Fruit fly (Drosophila melanogaster) whole organism, adult: ENCODE measurements around the gene CG14340.

Source experiments
- CG11617 ChIP-seq: fragments of 200-800 bp; sonication (Bioruptor generic); optimal IDR thresholded peaks from 2 replicates; lab custom pipeline; 2017; ENCODE audit warnings: mild to moderate bottlenecking, missing biosample characterization, missing genetic modification reagents, missing genetic modification characterization
- CG12768 ChIP-seq: fragments of 200-800 bp; sonication (Bioruptor generic); optimal IDR thresholded peaks from 2 replicates; lab custom pipeline; 2017; ENCODE audit warnings: missing biosample characterization, missing genetic modification characterization, mild to moderate bottlenecking, moderate library complexity, missing genetic modification reagents
- CG14711 ChIP-seq: fragments of 200-800 bp; sonication (Bioruptor generic); optimal IDR thresholded peaks from 2 replicates; lab custom pipeline; 2018; ENCODE audit warnings: missing biosample characterization, mild to moderate bottlenecking, missing genetic modification characterization, moderate library complexity
- CG5204 ChIP-seq: fragments of 200-800 bp; sonication (Bioruptor generic); optimal IDR thresholded peaks from 2 replicates; lab custom pipeline; 2016; ENCODE audit warnings: missing biosample characterization, missing genetic modification characterization
- Clk ChIP-seq: fragments of 200-800 bp; sonication (Bioruptor generic); optimal IDR thresholded peaks from 2 replicates; lab custom pipeline; 2017; ENCODE audit warnings: missing biosample characterization, missing genetic modification characterization
- Hr96 ChIP-seq: fragments of 200-800 bp; sonication (Bioruptor generic); optimal IDR thresholded peaks from 2 replicates; lab custom pipeline; 2016; ENCODE audit warnings: missing biosample characterization, missing genetic modification characterization
- Mnt ChIP-seq: fragments of 200-800 bp; sonication (Bioruptor generic); optimal IDR thresholded peaks from 2 replicates; lab custom pipeline; 2016; ENCODE audit warnings: missing biosample characterization, mild to moderate bottlenecking, missing genetic modification characterization
- bab1 ChIP-seq: fragments of 200-800 bp; sonication (Bioruptor generic); optimal IDR thresholded peaks from 3 replicates; lab custom pipeline; 2019; ENCODE audit warnings: missing biosample characterization, mild to moderate bottlenecking, missing genetic modification characterization, moderate library complexity
- cic ChIP-seq: fragments of 200-800 bp; sonication (Bioruptor generic); optimal IDR thresholded peaks from 2 replicates; lab custom pipeline; 2017; ENCODE audit warnings: missing biosample characterization, mild to moderate bottlenecking, missing genetic modification characterization, moderate library complexity
- cnc ChIP-seq, 2 experiments: fragments of >200 bp; optimal IDR thresholded peaks; 2 replicates each; lab custom pipeline; 2017
- ovo ChIP-seq: fragments of 200-800 bp; sonication (Bioruptor generic); optimal IDR thresholded peaks from 2 replicates; lab custom pipeline; 2016; ENCODE audit warnings: missing biosample characterization, missing genetic modification characterization
- tj ChIP-seq: fragments of 200-800 bp; sonication (Bioruptor generic); optimal IDR thresholded peaks from 3 replicates; lab custom pipeline; 2017; ENCODE audit warnings: missing biosample characterization, mild to moderate bottlenecking, missing genetic modification characterization, moderate library complexity
- toe ChIP-seq: fragments of 200-800 bp; sonication (Bioruptor generic); optimal IDR thresholded peaks from 2 replicates; lab custom pipeline; 2016; ENCODE audit warnings: missing biosample characterization, missing genetic modification characterization

- TF ChIP-seq tj (GFP tag; lab: Kevin White, UChicago) (no peak), cic (no peak), CG14711 (tag; lab: Kevin White, UChicago) (no peak), CG11617 (GFP tag; lab: Kevin White, UChicago) (no peak), cnc (optimal IDR thresholded peaks at IDR 0.05; lab: Kevin White, UChicago) (no peak), Mnt (GFP tag; lab: Kevin White, UChicago) (no peak), CG12768 (GFP tag; lab: Kevin White, UChicago) (no peak), ovo (GFP tag; lab: Kevin White, UChicago) (peak; percentile 45), bab1 (GFP tag; lab: Kevin White, UChicago) (no peak), toe (GFP tag; lab: Kevin White, UChicago) (no peak), Clk (GFP tag; lab: Kevin White, UChicago) (no peak), Hr96 (no peak), CG5204 (GFP tag; lab: Kevin White, UChicago) (no peak)
Measured at dm6 chr2L:1122711-1122960, 9.9 kb downstream of the CG14340 start.
